Worm (Caenorhabditis elegans) whole organism, L4 larva: ENCODE results near the gene ghi-1.

Source experiments
- F26F4.8 ChIP-seq: fragments of 200-800 bp; sonication (Bioruptor generic); conservative IDR thresholded peaks from 2 replicates; pipeline ENCODE4 v1.3.6; 2022; ENCODE audit warnings: missing genetic modification characterization, missing compliant biosample characterization
- F37D6.2 ChIP-seq: sonication (generic microtip); optimal IDR thresholded peaks from 2 replicates; lab custom pipeline; 2016; ENCODE audit warnings: mild to moderate bottlenecking, missing genetic modification characterization, missing compliant biosample characterization
- F44E2.7 ChIP-seq: fragments of 200-800 bp; sonication (Bioruptor generic); IDR thresholded peaks from 2 replicates; pipeline ENCODE4 v2.1.2; 2022; ENCODE audit warnings: missing genetic modification characterization, missing compliant biosample characterization
- F49E8.2 ChIP-seq: sonication (generic microtip); optimal IDR thresholded peaks from 2 replicates; lab custom pipeline; 2016; ENCODE audit warnings: missing compliant biosample characterization, mild to moderate bottlenecking, missing genetic modification characterization, borderline replicate concordance
- R02D3.7 ChIP-seq: fragments of 150-350 bp; sonication (generic microtip); optimal IDR thresholded peaks from 3 replicates; lab custom pipeline; 2014; ENCODE audit warnings: missing biosample characterization, missing genetic modification characterization
- Y5F2A.4 ChIP-seq: fragments of 200-800 bp; sonication (Bioruptor generic); optimal IDR thresholded peaks from 2 replicates; lab custom pipeline; 2018; ENCODE audit warnings: mild to moderate bottlenecking, missing genetic modification characterization, missing compliant biosample characterization
- Y75B8A.6 ChIP-seq: fragments of 200-800 bp; sonication (Bioruptor generic); IDR thresholded peaks from 2 replicates; pipeline ENCODE4 v1.3.6; 2022; ENCODE audit warnings: missing genetic modification reagents, missing genetic modification characterization, missing compliant biosample characterization
- ZK546.5 ChIP-seq, 2 experiments: sonication (generic microtip); optimal IDR thresholded peaks; 2 replicates each; lab custom pipeline; 2017; ENCODE audit warnings: missing biosample characterization in 2 of 2, missing genetic modification characterization in 2 of 2
- aha-1 ChIP-seq: fragments of 150-350 bp; peaks from one replicate; lab custom pipeline; 2014; ENCODE audit warnings: missing biosample characterization, missing genetic modification characterization
- aly-2 ChIP-seq: sonication (generic microtip); optimal IDR thresholded peaks from 2 replicates; lab custom pipeline; 2018; ENCODE audit warnings: missing biosample characterization, missing genetic modification characterization
- ama-1 ChIP-seq: fragments of 150-350 bp; optimal IDR thresholded peaks from 2 replicates; lab custom pipeline; 2014; ENCODE audit warnings: inconsistent platforms, mixed read lengths
- ceh-20 ChIP-seq: fragments of 200-800 bp; sonication (Bioruptor generic); IDR thresholded peaks from 2 replicates; pipeline ENCODE4 v1.3.6; 2022; ENCODE audit warnings: missing genetic modification reagents, missing genetic modification characterization, missing compliant biosample characterization
- ceh-32 ChIP-seq: sonication (generic microtip); optimal IDR thresholded peaks from 2 replicates; lab custom pipeline; 2016; ENCODE audit warnings: mild to moderate bottlenecking, missing genetic modification characterization, missing compliant biosample characterization; ENCODE audit not compliant: poor library complexity
- ceh-62 ChIP-seq: sonication (generic microtip); optimal IDR thresholded peaks from 2 replicates; lab custom pipeline; 2017; ENCODE audit warnings: missing biosample characterization, missing genetic modification characterization
- ceh-82 ChIP-seq: sonication (generic microtip); optimal IDR thresholded peaks from 2 replicates; lab custom pipeline; 2017; ENCODE audit warnings: missing biosample characterization, missing genetic modification characterization
- ces-1 ChIP-seq: fragments of 150-350 bp; sonication (generic microtip); optimal IDR thresholded peaks from 4 replicates; lab custom pipeline; 2014; ENCODE audit warnings: missing biosample characterization, missing genetic modification reagents, missing genetic modification characterization
- daf-12 ChIP-seq: fragments of 150-350 bp; optimal IDR thresholded peaks from 2 replicates; lab custom pipeline; 2014; ENCODE audit warnings: missing biosample characterization, missing genetic modification reagents, missing genetic modification characterization
- daf-19 ChIP-seq: fragments of 200-800 bp; sonication (Bioruptor generic); conservative IDR thresholded peaks from 2 replicates; pipeline ENCODE4 v1.3.6; 2022; ENCODE audit warnings: missing genetic modification characterization, missing compliant biosample characterization
- dmd-6 ChIP-seq: fragments of 200-800 bp; sonication (Bioruptor generic); IDR thresholded peaks from 2 replicates; pipeline ENCODE4 v1.3.6; 2022; ENCODE audit warnings: missing genetic modification reagents, missing genetic modification characterization, missing compliant biosample characterization
- dmd-8 ChIP-seq: fragments of 200-800 bp; sonication (Bioruptor generic); IDR thresholded peaks from 2 replicates; pipeline ENCODE4 v1.3.6; 2022; ENCODE audit warnings: missing genetic modification characterization, missing compliant biosample characterization
- dmd-9 ChIP-seq: fragments of 200-800 bp; sonication (Bioruptor generic); IDR thresholded peaks from 2 replicates; pipeline ENCODE4 v1.3.6; 2022; ENCODE audit warnings: missing genetic modification reagents, missing genetic modification characterization, missing compliant biosample characterization
- duxl-1 ChIP-seq: sonication (generic microtip); optimal IDR thresholded peaks from 2 replicates; lab custom pipeline; 2016; ENCODE audit warnings: mild to moderate bottlenecking, missing genetic modification characterization, moderate library complexity, missing compliant biosample characterization; ENCODE audit not compliant: poor library complexity
- dve-1 ChIP-seq: sonication (generic microtip); optimal IDR thresholded peaks from 2 replicates; lab custom pipeline; 2017; ENCODE audit warnings: antibody characterized with exemption, mild to moderate bottlenecking, missing genetic modification characterization, missing compliant biosample characterization; ENCODE audit not compliant: insufficient read depth
- fos-1 ChIP-seq: fragments of 150-350 bp; optimal IDR thresholded peaks from 2 replicates; lab custom pipeline; 2014; ENCODE audit warnings: missing biosample characterization, missing genetic modification characterization
- hif-1 ChIP-seq, 2 experiments: sonication (generic microtip); optimal IDR thresholded peaks; 2 replicates each; lab custom pipeline; 2016 to 2017; ENCODE audit warnings: missing compliant biosample characterization in 2 of 2, missing genetic modification characterization in 2 of 2, missing genetic modification reagents in 2 of 2, missing genotype in 2 of 2, mild to moderate bottlenecking in 1 of 2
- hlh-11 ChIP-seq: fragments of 200-800 bp; sonication (Bioruptor generic); optimal IDR thresholded peaks from 2 replicates; lab custom pipeline; 2018; ENCODE audit warnings: mild to moderate bottlenecking, missing genetic modification characterization, missing compliant biosample characterization
- hmg-1.1 ChIP-seq: fragments of 200-800 bp; sonication (Bioruptor generic); IDR thresholded peaks from 2 replicates; pipeline ENCODE4 v1.3.6; 2022; ENCODE audit warnings: missing genetic modification reagents, missing genetic modification characterization, missing compliant biosample characterization
- jun-1 ChIP-seq: fragments of 150-350 bp; optimal IDR thresholded peaks from 2 replicates; lab custom pipeline; 2014; ENCODE audit warnings: missing biosample characterization, missing genetic modification reagents, missing genetic modification characterization
- lim-7 ChIP-seq: fragments of 200-800 bp; sonication (Bioruptor generic); IDR thresholded peaks from 2 replicates; pipeline ENCODE4 v1.3.6; 2022; ENCODE audit warnings: missing genetic modification characterization, missing compliant biosample characterization
- lin-29 ChIP-seq: fragments of 200-800 bp; sonication (Bioruptor generic); IDR thresholded peaks from 2 replicates; pipeline ENCODE4 v1.3.6; 2022; ENCODE audit warnings: missing genetic modification reagents, missing genetic modification characterization, missing compliant biosample characterization
- lin-38 ChIP-seq: fragments of 200-800 bp; sonication (Bioruptor generic); IDR thresholded peaks from 2 replicates; pipeline ENCODE4 v1.3.6; 2022; ENCODE audit warnings: missing genetic modification reagents, missing genetic modification characterization, missing compliant biosample characterization
- madf-5 ChIP-seq, 2 experiments: fragments of 200-800 bp; sonication (Bioruptor generic); IDR thresholded peaks; 2 replicates each; pipeline ENCODE4 v1.3.6; 2022; ENCODE audit warnings: missing compliant biosample characterization in 2 of 2, missing genetic modification characterization in 2 of 2
- mdl-1 ChIP-seq, 2 experiments: fragments of 150-350 bp in 1 of 2; sonication (generic microtip) in 1 of 2; optimal IDR thresholded peaks; 2 replicates each; lab custom pipeline; 2014 to 2017; ENCODE audit warnings: missing biosample characterization in 2 of 2, missing genetic modification characterization in 2 of 2
- mep-1 ChIP-seq: fragments of 150-350 bp; sonication (generic microtip); optimal IDR thresholded peaks from 3 replicates; lab custom pipeline; 2014; ENCODE audit warnings: missing biosample characterization, missing genetic modification characterization
- nhr-10 ChIP-seq: fragments of 150-350 bp; optimal IDR thresholded peaks from 2 replicates; lab custom pipeline; 2014; ENCODE audit warnings: missing biosample characterization, missing genetic modification characterization
- nhr-11 ChIP-seq: fragments of 150-350 bp; optimal IDR thresholded peaks from 2 replicates; lab custom pipeline; 2014; ENCODE audit warnings: missing biosample characterization, missing genetic modification characterization
- nhr-111 ChIP-seq: fragments of 200-800 bp; sonication (Bioruptor generic); optimal IDR thresholded peaks from 2 replicates; lab custom pipeline; 2018; ENCODE audit warnings: mild to moderate bottlenecking, missing genetic modification characterization, missing compliant biosample characterization
- nhr-25 ChIP-seq: sonication (generic microtip); optimal IDR thresholded peaks from 2 replicates; lab custom pipeline; 2017; ENCODE audit warnings: missing genetic modification characterization, mild to moderate bottlenecking, missing compliant biosample characterization, antibody characterized with exemption, moderate library complexity, borderline replicate concordance; ENCODE audit not compliant: insufficient read depth
- nhr-28 ChIP-seq: fragments of 150-350 bp; optimal IDR thresholded peaks from 2 replicates; lab custom pipeline; 2014; ENCODE audit warnings: missing biosample characterization, missing genetic modification characterization
- nhr-41 ChIP-seq: fragments of 200-800 bp; sonication (Bioruptor generic); IDR thresholded peaks from 2 replicates; pipeline ENCODE4 v1.3.6; 2022; ENCODE audit warnings: missing genetic modification reagents, missing genetic modification characterization, missing compliant biosample characterization
- nhr-48 ChIP-seq: sonication (generic microtip); optimal IDR thresholded peaks from 2 replicates; lab custom pipeline; 2016; ENCODE audit warnings: mild to moderate bottlenecking, missing genetic modification characterization, missing compliant biosample characterization
- nhr-76 ChIP-seq: fragments of 150-350 bp; optimal IDR thresholded peaks from 2 replicates; lab custom pipeline; 2014; ENCODE audit warnings: missing biosample characterization, missing genetic modification characterization
- php-3 ChIP-seq: fragments of 200-800 bp; sonication (Bioruptor generic); IDR thresholded peaks from 2 replicates; pipeline ENCODE4 v1.3.6; 2022; ENCODE audit warnings: missing genetic modification reagents, missing genetic modification characterization, missing compliant biosample characterization
- pqm-1 ChIP-seq: sonication (generic microtip); optimal IDR thresholded peaks from 2 replicates; lab custom pipeline; 2017; ENCODE audit warnings: missing biosample characterization, missing genetic modification characterization
- rbr-2 ChIP-seq: sonication (generic microtip); optimal IDR thresholded peaks from 2 replicates; lab custom pipeline; 2016; ENCODE audit warnings: missing genotype, missing genetic modification characterization, missing compliant biosample characterization
- skn-1 ChIP-seq: fragments of 150-350 bp; optimal IDR thresholded peaks from 2 replicates; lab custom pipeline; 2014; ENCODE audit warnings: missing biosample characterization, missing genetic modification characterization
- snpc-1.2 ChIP-seq: fragments of 200-800 bp; sonication (Bioruptor generic); IDR thresholded peaks from 2 replicates; pipeline ENCODE4 v1.3.6; 2022; ENCODE audit warnings: missing genetic modification reagents, missing genetic modification characterization, missing compliant biosample characterization
- spr-3 ChIP-seq: fragments of 200-800 bp; sonication (Bioruptor generic); optimal IDR thresholded peaks from 2 replicates; lab custom pipeline; 2018; ENCODE audit warnings: mild to moderate bottlenecking, missing genetic modification characterization, missing compliant biosample characterization
- tag-97 ChIP-seq: fragments of 200-800 bp; sonication (Bioruptor generic); IDR thresholded peaks from 2 replicates; pipeline ENCODE4 v1.3.6; 2022; ENCODE audit warnings: missing genetic modification characterization, missing compliant biosample characterization
- tra-1 ChIP-seq: fragments of 200-800 bp; sonication (Bioruptor generic); IDR thresholded peaks from 2 replicates; pipeline ENCODE4 v1.3.6; 2022; ENCODE audit warnings: missing genetic modification reagents, missing genetic modification characterization, missing compliant biosample characterization
- unc-62 ChIP-seq, 3 experiments: fragments of 150-350 bp in 1 of 3; sonication (generic microtip); optimal IDR thresholded peaks in 2 of 3; peaks in 1 of 3; 1 replicate in 1 of 3; 2 replicates in 2 of 3; lab custom pipeline; 2014 to 2017; ENCODE audit warnings: missing biosample characterization in 3 of 3, missing genetic modification characterization in 3 of 3, missing genetic modification reagents in 3 of 3, missing genotype in 1 of 3
- zip-2 ChIP-seq: fragments of 150-350 bp; optimal IDR thresholded peaks from 2 replicates; lab custom pipeline; 2014; ENCODE audit warnings: missing biosample characterization, missing genetic modification characterization

The ghi-1 gene

DNA sequence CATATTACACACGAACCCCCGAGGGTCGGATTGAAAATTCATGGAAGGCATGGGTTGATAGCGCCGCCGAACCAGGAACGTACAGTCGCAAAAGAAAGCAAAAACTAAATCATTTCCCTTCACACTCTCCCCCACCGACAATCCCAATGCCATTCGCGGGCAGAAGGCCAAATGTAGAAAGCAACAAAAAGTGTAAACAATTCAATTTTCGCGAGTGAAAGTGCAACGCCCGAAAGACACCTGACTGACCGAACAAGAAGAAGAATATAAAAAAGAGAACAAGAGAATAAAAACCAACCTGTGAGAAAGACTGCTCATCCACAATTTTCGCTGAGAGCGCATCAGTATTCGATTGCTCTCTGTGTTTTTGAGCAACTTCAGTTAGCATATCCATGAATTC lies 28.8 kb upstream of the ghi-1 start:
- no peak for TF ChIP-seq lin-29 (GFP tag; lab: Robert Waterston, UW)
- no peak for TF ChIP-seq daf-12 (tag; lab: Kevin White, UChicago)
- peak; percentile 67 for TF ChIP-seq nhr-28
- no peak for TF ChIP-seq ceh-20 (GFP tag; lab: Robert Waterston, UW)
- no peak for TF ChIP-seq duxl-1 (tag; lab: Kevin White, UChicago)
- TF ChIP-seq snpc-1.2 (GFP tag; lab: Robert Waterston, UW): no peak
- TF ChIP-seq ama-1 (lab: Kevin White, UChicago): peak; percentile 90
- TF ChIP-seq dmd-8 (GFP tag; lab: Robert Waterston, UW): no peak
- no peak for TF ChIP-seq aha-1
- no peak for TF ChIP-seq F37D6.2 (tag; lab: Kevin White, UChicago)
- no peak for TF ChIP-seq F44E2.7 (GFP tag; lab: Robert Waterston, UW)
- no peak for TF ChIP-seq nhr-76 (tag; lab: Kevin White, UChicago)
- TF ChIP-seq madf-5 (GFP tag; IDR thresholded peaks at IDR 0.05; lab: Robert Waterston, UW): no peak
- TF ChIP-seq tag-97 (GFP tag; lab: Robert Waterston, UW): no peak
- no peak for TF ChIP-seq ceh-82
- no peak for TF ChIP-seq php-3 (GFP tag; lab: Robert Waterston, UW)
- TF ChIP-seq Y5F2A.4: no peak
- no peak for TF ChIP-seq lim-7
- TF ChIP-seq F49E8.2: no peak
- TF ChIP-seq fos-1 (tag; lab: Kevin White, UChicago): no peak
- TF ChIP-seq hmg-1.1 (GFP tag; lab: Robert Waterston, UW): 0 out of 2 replicates have a peak, but pooled peaks have one; percentile 10
- no peak for TF ChIP-seq daf-19 (GFP tag; lab: Robert Waterston, UW)
- peak; percentile 82 for TF ChIP-seq mep-1 (tag; lab: Kevin White, UChicago)
- peak; percentile 88 for TF ChIP-seq nhr-25
- no peak for TF ChIP-seq ceh-62 (tag; lab: Kevin White, UChicago)
- no peak for TF ChIP-seq zip-2 (tag; lab: Kevin White, UChicago)
- TF ChIP-seq nhr-41 (GFP tag; lab: Robert Waterston, UW): no peak
- no peak for TF ChIP-seq F26F4.8 (GFP tag; lab: Robert Waterston, UW)
- TF ChIP-seq dve-1 (tag; lab: Kevin White, UChicago): no peak
- TF ChIP-seq nhr-11 (tag; lab: Kevin White, UChicago): peak; percentile 28
- TF ChIP-seq Y75B8A.6: no peak
- no peak for TF ChIP-seq spr-3 (GFP tag; lab: Kevin White, UChicago)
- TF ChIP-seq R02D3.7 (tag; lab: Kevin White, UChicago): no peak
- no peak for TF ChIP-seq rbr-2 (tag; lab: Kevin White, UChicago)
- no peak for TF ChIP-seq ZK546.5 (tag; optimal IDR thresholded peaks at IDR 0.05; lab: Kevin White, UChicago)
- TF ChIP-seq unc-62 (GFP tag; optimal IDR thresholded peaks at IDR 0.05 in 1 of 2; lab: Kevin White, UChicago): peak in 1 of 2 experiments; percentile 13
- TF ChIP-seq unc-62 (tag; optimal IDR thresholded peaks at IDR 0.05; lab: Kevin White, UChicago): no peak
- no peak for TF ChIP-seq nhr-111
- no peak for TF ChIP-seq jun-1 (tag; lab: Kevin White, UChicago)
- peak; percentile 16; the same call in 1 of the 2 replicates for TF ChIP-seq dmd-6
- TF ChIP-seq tra-1: no peak
- peak; percentile 44 for TF ChIP-seq nhr-48 (tag; lab: Kevin White, UChicago)
- TF ChIP-seq mdl-1 (tag; optimal IDR thresholded peaks at IDR 0.05; lab: Kevin White, UChicago): peak in 1 of 2 experiments; percentile 40
- no peak for TF ChIP-seq ceh-32 (tag; lab: Kevin White, UChicago)
- no peak for TF ChIP-seq skn-1 (tag; lab: Kevin White, UChicago)
- peak; percentile 60 for TF ChIP-seq hlh-11
- no peak for TF ChIP-seq hif-1 (tag; optimal IDR thresholded peaks at IDR 0.05; lab: Kevin White, UChicago)
- TF ChIP-seq dmd-9: no peak
- no peak for TF ChIP-seq pqm-1 (tag; lab: Kevin White, UChicago)
- TF ChIP-seq lin-38 (GFP tag; lab: Robert Waterston, UW): peak; percentile 29; the same call in 1 of the 2 replicates
- peak; percentile 32 for TF ChIP-seq nhr-10 (tag; lab: Kevin White, UChicago)
- TF ChIP-seq ces-1: no peak
- peak; percentile 38 for TF ChIP-seq aly-2 (tag; lab: Kevin White, UChicago)
